Worm (Caenorhabditis elegans) whole organism, L3 larva: ENCODE measurements around the gene mrps-33.
A peak's percentile ranks its signal among the peaks of the same experiment; 100 is the strongest.

Source experiments
- R02D3.7 ChIP-seq: fragments of 150-350 bp; optimal IDR thresholded peaks from 2 replicates; lab custom pipeline; 2014; ENCODE audit warnings: missing biosample characterization, missing genetic modification characterization
- ZK546.5 ChIP-seq: sonication (generic microtip); optimal IDR thresholded peaks from 2 replicates; lab custom pipeline; 2017; ENCODE audit warnings: missing biosample characterization, missing genetic modification characterization
- aly-2 ChIP-seq: fragments of 150-350 bp; optimal IDR thresholded peaks from 2 replicates; lab custom pipeline; 2014; ENCODE audit warnings: missing biosample characterization, missing genetic modification characterization
- ama-1 ChIP-seq: fragments of 150-350 bp; optimal IDR thresholded peaks from 2 replicates; lab custom pipeline; 2018
- ceh-16 ChIP-seq: sonication (generic microtip); optimal IDR thresholded peaks from 2 replicates; lab custom pipeline; 2017; ENCODE audit warnings: missing biosample characterization, missing genetic modification characterization
- ceh-28 ChIP-seq: fragments of 150-350 bp; optimal IDR thresholded peaks from 2 replicates; lab custom pipeline; 2014; ENCODE audit warnings: missing biosample characterization, missing genetic modification reagents, missing genetic modification characterization
- ceh-82 ChIP-seq: fragments of 150-350 bp; optimal IDR thresholded peaks from 2 replicates; lab custom pipeline; 2014; ENCODE audit warnings: missing biosample characterization, missing genetic modification characterization
- ceh-9 ChIP-seq: sonication (generic microtip); optimal IDR thresholded peaks from 2 replicates; lab custom pipeline; 2018; ENCODE audit warnings: missing biosample characterization, missing genetic modification characterization
- daf-12 ChIP-seq: fragments of 150-350 bp; optimal IDR thresholded peaks from 2 replicates; lab custom pipeline; 2014; ENCODE audit warnings: missing biosample characterization, missing genetic modification reagents, missing genetic modification characterization
- egl-27 ChIP-seq: sonication (generic microtip); optimal IDR thresholded peaks from 4 replicates; lab custom pipeline; 2017; ENCODE audit warnings: missing biosample characterization, missing genetic modification reagents, missing genetic modification characterization
- egl-5 ChIP-seq: fragments of 150-350 bp; optimal IDR thresholded peaks from 2 replicates; lab custom pipeline; 2017; ENCODE audit warnings: missing biosample characterization, missing genetic modification reagents, missing genetic modification characterization, inconsistent platforms
- elt-1 ChIP-seq: fragments of 150-350 bp; optimal IDR thresholded peaks from 2 replicates; lab custom pipeline; 2014; ENCODE audit warnings: missing biosample characterization, missing genetic modification characterization
- elt-2 ChIP-seq: sonication (generic microtip); optimal IDR thresholded peaks from 2 replicates; lab custom pipeline; 2016; ENCODE audit warnings: missing genetic modification reagents, mild to moderate bottlenecking, missing genetic modification characterization, missing compliant biosample characterization
- elt-3 ChIP-seq, 3 experiments: fragments of 150-350 bp in 1 of 3; sonication (generic microtip) in 2 of 3; optimal IDR thresholded peaks; 2 replicates in 2 of 3; 4 replicates in 1 of 3; lab custom pipeline; 2014 to 2017; ENCODE audit warnings: missing biosample characterization in 3 of 3, missing genetic modification characterization in 3 of 3
- eor-1 ChIP-seq, 2 experiments: fragments of 150-350 bp; optimal IDR thresholded peaks; 2 replicates each; lab custom pipeline; 2014 to 2018; ENCODE audit warnings: missing biosample characterization in 2 of 2, missing genetic modification characterization in 2 of 2
- fkh-10 ChIP-seq: sonication (generic microtip); optimal IDR thresholded peaks from 2 replicates; lab custom pipeline; 2017; ENCODE audit warnings: missing biosample characterization, missing genetic modification reagents, missing genetic modification characterization
- fkh-2 ChIP-seq: fragments of 150-350 bp; optimal IDR thresholded peaks from 2 replicates; lab custom pipeline; 2014; ENCODE audit warnings: missing biosample characterization, missing genetic modification reagents, missing genetic modification characterization
- fos-1 ChIP-seq: fragments of 150-350 bp; optimal IDR thresholded peaks from 2 replicates; lab custom pipeline; 2014; ENCODE audit warnings: missing biosample characterization, missing genetic modification characterization
- hmg-11 ChIP-seq: sonication (generic microtip); optimal IDR thresholded peaks from 2 replicates; lab custom pipeline; 2016; ENCODE audit warnings: missing genetic modification characterization, missing compliant biosample characterization
- jun-1 ChIP-seq: fragments of 150-350 bp; optimal IDR thresholded peaks from 2 replicates; lab custom pipeline; 2014; ENCODE audit warnings: missing biosample characterization, missing genetic modification reagents, missing genetic modification characterization
- lin-15B ChIP-seq: fragments of 150-350 bp; optimal IDR thresholded peaks from 2 replicates; lab custom pipeline; 2014; ENCODE audit warnings: missing biosample characterization, missing genetic modification characterization
- lin-39 ChIP-seq: fragments of 150-350 bp; optimal IDR thresholded peaks from 2 replicates; lab custom pipeline; 2018; ENCODE audit warnings: missing biosample characterization, missing genetic modification reagents, missing genetic modification characterization
- lsy-12 ChIP-seq: sonication (generic microtip); optimal IDR thresholded peaks from 2 replicates; lab custom pipeline; 2016; ENCODE audit warnings: mild to moderate bottlenecking, missing genetic modification characterization, missing compliant biosample characterization
- mdl-1 ChIP-seq: fragments of 150-350 bp; optimal IDR thresholded peaks from 2 replicates; lab custom pipeline; 2014; ENCODE audit warnings: missing biosample characterization, missing genetic modification characterization
- mml-1 ChIP-seq: fragments of 150-350 bp; sonication (generic microtip); optimal IDR thresholded peaks from 3 replicates; lab custom pipeline; 2014; ENCODE audit warnings: missing biosample characterization, missing genetic modification characterization
- nfya-1 ChIP-seq: sonication (generic microtip); optimal IDR thresholded peaks from 2 replicates; lab custom pipeline; 2017; ENCODE audit warnings: missing genetic modification characterization, mild to moderate bottlenecking, missing compliant biosample characterization, antibody characterized with exemption, moderate library complexity; ENCODE audit not compliant: insufficient read depth
- nhr-11 ChIP-seq: fragments of 150-350 bp; optimal IDR thresholded peaks from 2 replicates; lab custom pipeline; 2014; ENCODE audit warnings: missing biosample characterization, missing genetic modification characterization
- nhr-12 ChIP-seq: fragments of 150-350 bp; optimal IDR thresholded peaks from 2 replicates; lab custom pipeline; 2014; ENCODE audit warnings: missing biosample characterization, missing genetic modification characterization
- nhr-23 ChIP-seq: fragments of 150-350 bp; optimal IDR thresholded peaks from 2 replicates; lab custom pipeline; 2014; ENCODE audit warnings: missing biosample characterization, missing genetic modification reagents, missing genetic modification characterization
- nhr-237 ChIP-seq: fragments of 150-350 bp; optimal IDR thresholded peaks from 2 replicates; lab custom pipeline; 2014; ENCODE audit warnings: missing biosample characterization, missing genetic modification characterization
- nhr-25 ChIP-seq: sonication (generic microtip); optimal IDR thresholded peaks from 2 replicates; lab custom pipeline; 2017; ENCODE audit warnings: missing biosample characterization, missing genetic modification characterization
- nhr-28 ChIP-seq: fragments of 150-350 bp; optimal IDR thresholded peaks from 2 replicates; lab custom pipeline; 2014; ENCODE audit warnings: missing biosample characterization, missing genetic modification characterization
- nhr-43 ChIP-seq: sonication (generic microtip); optimal IDR thresholded peaks from 2 replicates; lab custom pipeline; 2016; ENCODE audit warnings: mild to moderate bottlenecking, missing genetic modification characterization, missing compliant biosample characterization; ENCODE audit not compliant: poor library complexity, severe bottlenecking
- nhr-67 ChIP-seq: fragments of 150-350 bp; optimal IDR thresholded peaks from 2 replicates; lab custom pipeline; 2014; ENCODE audit warnings: missing biosample characterization, missing genetic modification characterization
- nhr-76 ChIP-seq: fragments of 150-350 bp; sonication (generic microtip); optimal IDR thresholded peaks from 5 replicates; lab custom pipeline; 2014; ENCODE audit warnings: missing biosample characterization, missing genetic modification characterization
- nhr-77 ChIP-seq: fragments of 150-350 bp; optimal IDR thresholded peaks from 2 replicates; lab custom pipeline; 2014; ENCODE audit warnings: missing biosample characterization, missing genetic modification characterization
- pha-4 ChIP-seq: fragments of 150-350 bp; optimal IDR thresholded peaks from 2 replicates; lab custom pipeline; 2014; ENCODE audit warnings: missing biosample characterization, missing genetic modification reagents, missing genetic modification characterization
- pqm-1 ChIP-seq: fragments of 150-350 bp; optimal IDR thresholded peaks from 2 replicates; lab custom pipeline; 2017; ENCODE audit warnings: missing biosample characterization, missing genetic modification characterization, inconsistent platforms
- sea-2 ChIP-seq: fragments of 150-350 bp; sonication (generic microtip); optimal IDR thresholded peaks from 4 replicates; lab custom pipeline; 2014; ENCODE audit warnings: missing biosample characterization, missing genetic modification reagents, missing genetic modification characterization
- skn-1 ChIP-seq: fragments of 150-350 bp; optimal IDR thresholded peaks from 2 replicates; lab custom pipeline; 2014; ENCODE audit warnings: missing biosample characterization, missing genetic modification characterization
- snpc-4 ChIP-seq: fragments of 150-350 bp; optimal IDR thresholded peaks from 2 replicates; lab custom pipeline; 2014; ENCODE audit warnings: missing biosample characterization, missing genetic modification characterization
- tbx-2 ChIP-seq: sonication (generic microtip); optimal IDR thresholded peaks from 2 replicates; lab custom pipeline; 2016; ENCODE audit warnings: mild to moderate bottlenecking, missing genetic modification characterization, missing compliant biosample characterization
- unc-39 ChIP-seq: sonication (generic microtip); optimal IDR thresholded peaks from 4 replicates; lab custom pipeline; 2017; ENCODE audit warnings: missing biosample characterization, missing genetic modification characterization
- unc-62 ChIP-seq: fragments of 150-350 bp; sonication (generic microtip); optimal IDR thresholded peaks from 4 replicates; lab custom pipeline; 2014; ENCODE audit warnings: missing biosample characterization, missing genetic modification reagents, missing genetic modification characterization
- zag-1 ChIP-seq: fragments of 150-350 bp; optimal IDR thresholded peaks from 2 replicates; lab custom pipeline; 2014; ENCODE audit warnings: missing biosample characterization, missing genetic modification characterization
- ztf-11 ChIP-seq: fragments of 150-350 bp; optimal IDR thresholded peaks from 2 replicates; lab custom pipeline; 2014; ENCODE audit warnings: missing biosample characterization, missing genetic modification characterization
- ztf-4 ChIP-seq: fragments of 150-350 bp; optimal IDR thresholded peaks from 2 replicates; lab custom pipeline; 2014; ENCODE audit warnings: missing biosample characterization, missing genetic modification characterization

Gene mrps-33

ce11 chrIV:8743654-8744332, 4.0 kb upstream of the mrps-33 start, which contains the start of gene F21D5.7:
Gene F21D5.7 (minus strand): TSS chrIV:8743704.
- TF ChIP-seq elt-1 (no peak), unc-62 (GFP tag; lab: Kevin White, UChicago) (no peak), nhr-11 (tag; lab: Kevin White, UChicago) (no peak), fkh-2 (no peak), daf-12 (tag; lab: Kevin White, UChicago) (no peak), fkh-10 (GFP tag; lab: Kevin White, UChicago) (no peak), pqm-1 (tag; lab: Kevin White, UChicago) (peak; percentile 59), ceh-9 (tag; lab: Kevin White, UChicago) (no peak), nhr-12 (no peak), nhr-25 (peak; percentile 37), egl-5 (tag; lab: Kevin White, UChicago) (peak; percentile 49), jun-1 (tag; lab: Kevin White, UChicago) (peak; percentile 32), ama-1 (lab: Kevin White, UChicago) (no peak), eor-1 (tag; optimal IDR thresholded peaks at IDR 0.05; lab: Kevin White, UChicago) (no peak), fos-1 (tag; lab: Kevin White, UChicago) (no peak), skn-1 (tag; lab: Kevin White, UChicago) (peak; percentile 10), ztf-4 (tag; lab: Kevin White, UChicago) (no peak), ceh-82 (tag; lab: Kevin White, UChicago) (no peak), lin-15B (tag; lab: Kevin White, UChicago) (peak; percentile 74), aly-2 (tag; lab: Kevin White, UChicago) (no peak), R02D3.7 (peak; percentile 23), nhr-28 (tag; lab: Kevin White, UChicago) (no peak), ceh-28 (tag; lab: Kevin White, UChicago) (peak; percentile 2), nhr-67 (tag; lab: Kevin White, UChicago) (no peak), pha-4 (peak; percentile 90), nhr-77 (no peak), nfya-1 (tag; lab: Kevin White, UChicago) (peak; percentile 84), ZK546.5 (tag; lab: Kevin White, UChicago) (no peak), unc-39 (tag; lab: Kevin White, UChicago) (no peak), elt-3 (tag; optimal IDR thresholded peaks at IDR 0.05; lab: Kevin White, UChicago) (no peak), snpc-4 (tag; lab: Kevin White, UChicago) (peak; percentile 77), mml-1 (tag; lab: Kevin White, UChicago) (no peak), nhr-23 (tag; lab: Kevin White, UChicago) (no peak), lsy-12 (tag; lab: Kevin White, UChicago) (peak; percentile 56), nhr-237 (tag; lab: Kevin White, UChicago) (no peak), egl-27 (tag; lab: Kevin White, UChicago) (peak; percentile 9), elt-2 (tag; lab: Kevin White, UChicago) (peak; percentile 73), sea-2 (GFP tag; lab: Kevin White, UChicago) (no peak), nhr-43 (tag; lab: Kevin White, UChicago) (peak; percentile 45), zag-1 (tag; lab: Kevin White, UChicago) (no peak), nhr-76 (no peak), tbx-2 (no peak), ceh-16 (no peak), ztf-11 (tag; lab: Kevin White, UChicago) (no peak), mdl-1 (no peak), hmg-11 (peak; percentile 73), lin-39 (peak; percentile 34)
